Worm (Caenorhabditis elegans) whole organism, dauer: ENCODE data around the gene cwn-2.

Source experiments
- unc-62 ChIP-seq: sonication (generic microtip); optimal IDR thresholded peaks from 2 replicates; lab custom pipeline; 2017; ENCODE audit warnings: missing biosample characterization, missing genetic modification reagents, missing genetic modification characterization

Gene cwn-2

DNA sequence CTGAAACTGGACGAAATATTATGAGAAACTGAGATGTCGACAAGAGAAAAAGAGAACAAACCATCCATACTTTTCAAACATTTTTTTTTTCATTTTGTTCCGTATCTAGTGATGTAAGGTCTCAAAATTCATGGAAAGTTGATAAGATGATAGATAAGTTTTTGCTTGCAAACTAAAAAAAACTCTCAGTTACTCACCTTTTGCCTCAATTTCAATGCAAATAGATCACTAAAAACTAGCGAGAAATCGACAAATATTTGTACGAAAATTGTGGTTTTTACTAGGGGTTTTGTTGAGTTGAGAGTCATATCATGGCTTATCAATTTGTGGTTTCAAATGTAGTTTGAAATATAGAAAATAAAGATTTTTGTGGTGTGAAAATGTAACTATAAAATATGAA lies 6.8 kb upstream of the cwn-2 start:
- TF ChIP-seq unc-62 (GFP tag; lab: Kevin White, UChicago) = no peak

DNA sequence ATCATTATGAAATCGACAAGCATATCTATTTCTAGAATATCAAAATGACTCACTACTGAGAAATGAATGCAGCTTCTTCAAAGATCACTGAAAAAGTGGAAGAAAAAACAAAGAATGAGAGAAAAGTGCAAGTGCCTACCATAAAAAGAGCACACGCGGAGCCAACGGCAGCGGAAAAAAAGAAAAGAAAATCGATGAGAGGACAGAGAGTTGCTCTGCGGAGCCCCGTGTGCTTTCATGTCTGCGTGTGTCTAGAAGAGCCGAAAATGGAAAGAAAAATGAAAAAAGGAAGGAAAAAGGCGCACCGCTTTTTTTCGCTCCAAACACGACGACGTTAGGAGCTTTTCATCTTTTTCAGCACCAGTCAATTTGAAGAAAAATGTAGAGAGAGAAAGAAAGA lies 4.9 kb upstream of the cwn-2 start, which contains the start of gene ipla-7:
TSS of gene ipla-7 (minus strand) at position 122 of the 400 bp plus-strand sequence.
- TF ChIP-seq unc-62 (GFP tag; lab: Kevin White, UChicago) = no peak

DNA sequence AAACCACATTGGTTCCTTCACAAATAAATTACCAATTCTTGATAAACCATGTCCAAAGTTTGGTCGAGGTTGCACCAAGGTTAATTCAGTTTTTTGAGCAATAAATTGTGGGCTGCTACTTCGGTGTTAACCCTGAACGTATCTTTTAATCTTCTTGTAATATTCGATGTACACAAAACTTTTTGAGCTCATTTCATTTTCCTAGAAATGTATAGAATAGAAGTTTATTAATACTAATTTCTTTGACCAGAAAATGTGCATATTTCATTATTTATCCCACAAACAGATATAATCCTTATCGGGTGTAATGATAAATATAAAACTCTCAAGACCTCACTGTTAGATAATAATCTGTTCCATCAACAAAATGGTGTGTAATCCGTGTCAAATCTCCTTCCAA lies 3.7 kb upstream of the cwn-2 start:
- no peak for TF ChIP-seq unc-62 (GFP tag; lab: Kevin White, UChicago)

DNA sequence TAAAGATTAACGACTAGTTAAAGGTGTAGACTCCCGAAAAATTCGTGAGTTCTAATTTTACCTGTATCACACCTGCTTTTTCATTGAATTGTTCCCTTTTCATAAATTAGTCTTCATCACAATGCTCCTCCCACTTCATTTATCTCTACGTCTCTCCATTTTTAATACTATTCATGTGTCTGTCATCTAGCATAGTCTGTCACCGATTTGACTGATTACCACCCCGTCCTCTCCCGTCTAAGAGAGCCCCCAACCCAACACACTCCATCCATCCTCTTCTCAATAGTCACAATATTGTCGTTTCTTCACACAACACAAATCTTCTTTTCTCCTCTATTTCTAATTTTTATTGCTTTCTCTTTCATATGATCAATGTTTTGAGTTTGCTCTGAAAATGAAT lies 2.5 kb upstream of the cwn-2 start:
- no peak for TF ChIP-seq unc-62 (GFP tag; lab: Kevin White, UChicago)

DNA sequence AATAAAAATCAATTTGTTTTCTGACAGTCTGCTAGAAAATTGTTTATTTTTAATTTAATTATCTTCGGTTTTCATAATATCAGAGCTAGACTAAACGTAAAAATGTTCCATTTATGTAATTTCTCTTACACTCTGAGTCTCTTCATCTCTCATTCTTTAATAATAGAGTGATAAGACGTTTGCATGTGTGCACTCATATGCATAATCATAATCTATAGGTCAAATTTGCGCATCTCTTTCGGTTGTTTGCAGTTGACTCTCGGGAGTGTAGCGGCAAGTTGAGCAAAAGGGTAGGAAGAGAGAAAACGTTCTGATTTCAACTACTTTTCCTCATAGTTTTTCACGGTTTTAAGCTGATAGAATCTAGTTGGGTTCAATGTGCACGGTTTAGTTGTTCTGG lies 1.2 kb upstream of the cwn-2 start:
- TF ChIP-seq unc-62 (GFP tag; lab: Kevin White, UChicago) = no peak

DNA sequence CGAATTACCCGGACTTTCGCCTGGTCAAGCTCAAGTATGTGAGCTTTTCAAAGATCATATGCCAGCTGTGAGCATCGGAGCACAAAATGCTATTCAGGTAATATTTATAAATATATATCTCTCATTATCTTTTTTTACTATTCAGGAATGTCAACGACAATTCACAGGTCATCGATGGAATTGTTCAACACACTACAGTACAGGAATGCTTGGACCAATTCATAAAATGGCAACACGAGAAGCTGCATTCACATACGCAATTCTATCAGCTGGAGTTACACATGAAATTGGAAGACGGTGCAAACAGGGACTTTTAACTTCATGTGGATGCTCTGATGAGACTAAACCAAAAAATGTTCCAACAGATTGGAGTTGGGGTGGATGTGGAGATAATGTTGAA lies 650 bp downstream of the cwn-2 start:
- TF ChIP-seq unc-62 (GFP tag; lab: Kevin White, UChicago) = no peak

- TF ChIP-seq unc-62 (GFP tag; lab: Kevin White, UChicago) = no peak
These were observed 4.9 kb downstream of the cwn-2 start, which contains the start of gene W01B6.3 for ce11 chrIV:10072527-10072926. Gene W01B6.3 (minus strand): TSS chrIV:10072627.

ce11 chrIV:10075034-10075510 lies 7.5 kb downstream of the cwn-2 start, which contains the start of the genes ttbk-4 and W01B6.4:
Gene ttbk-4 (minus strand): TSS chrIV:10075134.
Gene W01B6.4 (plus strand): TSS chrIV:10075460.
- TF ChIP-seq unc-62 (GFP tag; lab: Kevin White, UChicago) = no peak

- no peak for TF ChIP-seq unc-62 (GFP tag; lab: Kevin White, UChicago)
These were observed 8.3 kb downstream of the cwn-2 start, which contains the start of gene W01B6.5 for ce11 chrIV:10075899-10076298. Gene W01B6.5 (plus strand): TSS chrIV:10076199.

DNA sequence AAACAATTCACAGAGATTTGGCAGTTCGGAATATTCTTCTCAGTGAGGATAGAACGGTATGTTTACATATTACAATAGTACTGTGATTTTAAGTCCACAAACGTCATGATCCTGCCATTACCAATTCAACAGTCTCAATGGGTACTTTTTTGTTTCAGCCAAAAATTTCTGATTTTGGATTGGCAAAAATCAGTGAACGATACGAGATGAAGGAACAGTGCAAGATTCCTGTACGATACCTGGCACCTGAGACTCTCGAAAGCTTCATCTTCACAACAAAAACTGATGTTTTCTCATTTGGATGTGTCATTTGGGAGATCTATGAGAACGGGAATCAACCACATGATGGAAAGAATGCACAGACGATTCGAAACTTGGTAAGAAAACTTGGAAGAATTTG lies 10.4 kb downstream of the cwn-2 start:
- TF ChIP-seq unc-62 (GFP tag; lab: Kevin White, UChicago) = no peak

- no peak for TF ChIP-seq unc-62 (GFP tag; lab: Kevin White, UChicago)
These were observed 13.2 kb downstream of the cwn-2 start, which contains the start of gene W01B6.6 for ce11 chrIV:10080816-10081215. Gene W01B6.6 (plus strand): TSS chrIV:10081116.

DNA sequence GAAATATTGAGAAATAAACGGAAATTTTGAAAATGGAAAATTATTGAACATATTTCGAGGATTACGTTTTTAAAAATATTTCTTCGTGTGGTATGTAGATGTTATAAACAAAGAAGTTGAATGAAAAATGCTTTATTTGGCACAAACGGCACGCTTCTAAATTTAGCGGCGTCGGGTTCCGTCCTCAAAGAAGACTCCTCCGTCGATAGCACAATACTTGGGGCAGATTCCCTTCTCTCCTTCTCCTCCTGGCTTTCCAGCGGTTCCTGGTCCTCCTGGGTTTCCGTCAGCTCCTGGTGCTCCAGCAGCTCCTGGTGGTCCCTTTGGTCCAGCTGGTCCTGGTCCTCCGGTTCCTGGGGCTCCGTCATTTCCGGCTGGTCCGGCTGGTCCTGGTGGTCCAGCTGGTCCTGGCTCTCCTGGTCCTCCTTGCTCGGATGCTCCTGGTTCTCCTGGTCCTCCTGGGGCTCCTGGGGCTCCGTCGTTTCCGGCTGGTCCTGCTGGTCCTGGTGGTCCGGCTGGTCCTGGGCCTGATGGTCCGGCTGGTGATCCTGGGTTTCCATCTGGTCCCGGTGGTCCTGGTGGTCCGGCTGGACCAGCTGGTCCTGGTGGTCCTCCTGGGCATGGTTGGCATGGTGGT lies 16.8 kb downstream of the cwn-2 start, which contains the start of gene W01B6.8:
TSS of gene W01B6.8 (minus strand) at position 51 of the 637 bp plus-strand sequence.
- TF ChIP-seq unc-62 (GFP tag; lab: Kevin White, UChicago) = no peak

DNA sequence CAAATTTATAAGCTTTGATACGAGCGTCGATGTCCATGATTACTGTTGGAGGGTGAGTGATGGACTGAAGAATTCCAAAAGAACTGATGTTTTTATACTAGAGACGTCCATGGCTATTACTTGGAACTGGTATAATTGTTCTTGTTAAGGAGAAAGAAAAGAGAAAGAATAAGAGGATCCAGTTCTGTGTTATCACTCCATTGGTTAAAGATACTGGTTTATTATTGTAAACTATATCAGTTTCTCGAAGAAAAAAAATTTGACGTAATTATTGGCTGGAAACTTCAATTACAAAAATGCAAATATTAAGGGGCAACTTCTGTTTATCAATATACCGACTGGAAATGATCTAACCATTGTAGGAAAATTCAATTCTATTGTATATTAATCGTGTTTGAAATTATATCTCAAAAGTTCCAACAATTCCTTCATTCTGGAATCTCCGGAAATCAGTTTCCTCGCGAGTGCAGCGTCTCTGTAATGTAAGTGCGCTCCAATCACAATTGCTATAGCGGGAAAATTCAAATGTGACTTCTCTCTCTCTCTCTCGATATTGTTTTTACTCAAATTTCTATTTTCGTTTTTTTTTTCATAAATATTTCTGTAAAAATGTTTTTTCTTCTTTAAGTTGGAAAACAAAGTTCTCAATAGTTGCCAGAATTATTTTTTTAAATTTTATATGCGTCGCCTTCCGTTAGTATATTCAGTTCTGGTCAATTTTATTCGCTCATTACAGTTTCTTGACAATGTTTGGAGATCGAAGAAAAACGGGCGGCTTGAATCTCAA lies 18.0 kb downstream of the cwn-2 start, which contains the start of the genes col-2 and ndc-80:
TSS of gene col-2 (minus strand) at position 51 of the 787 bp plus-strand sequence.
TSS of gene ndc-80 (plus strand) at position 737 of the 787 bp plus-strand sequence.
- TF ChIP-seq unc-62 (GFP tag; lab: Kevin White, UChicago) = no peak

DNA sequence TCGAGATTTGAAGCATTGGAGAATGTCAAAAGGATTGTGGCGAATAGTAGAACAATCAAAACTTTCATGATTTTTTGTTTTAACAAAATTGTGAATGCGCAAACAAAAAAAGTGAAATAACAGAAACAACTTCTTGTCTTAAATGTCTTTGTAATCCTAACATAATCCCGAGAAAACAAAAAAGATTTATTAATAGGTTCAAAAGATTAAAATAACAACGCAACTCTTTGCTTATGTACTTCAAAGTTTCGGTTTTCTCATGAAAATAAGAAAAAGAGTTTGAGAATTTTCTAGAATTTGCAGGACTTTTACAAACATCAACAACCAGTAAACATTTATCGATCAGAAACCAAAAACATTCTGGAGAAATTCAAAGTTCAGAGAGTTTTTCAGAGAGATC lies 22.2 kb downstream of the cwn-2 start, which contains the start of gene ttr-39:
TSS of gene ttr-39 (minus strand) at position 101 of the 400 bp plus-strand sequence.
- no peak for TF ChIP-seq unc-62 (GFP tag; lab: Kevin White, UChicago)

DNA sequence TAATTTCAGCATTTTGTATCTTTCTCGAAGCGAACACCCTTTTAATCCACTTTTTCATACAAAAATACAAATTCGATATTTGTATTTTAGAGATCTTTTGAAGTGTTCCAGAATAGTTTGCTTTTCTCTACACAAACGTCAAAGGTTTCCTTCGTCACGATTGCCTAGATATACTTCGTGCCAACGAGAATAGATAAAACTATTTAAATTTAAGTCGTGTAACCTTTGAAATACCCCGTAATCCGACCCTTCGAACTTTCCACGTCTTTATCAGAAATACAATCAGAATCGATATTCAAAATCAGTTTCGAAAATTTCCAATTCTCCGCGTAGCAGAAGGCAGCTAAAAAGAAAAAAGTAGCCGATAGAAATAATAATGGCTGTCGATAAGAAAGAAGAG lies 22.7 kb downstream of the cwn-2 start, which contains the start of gene ttbk-5:
TSS of gene ttbk-5 (plus strand) at position 301 of the 400 bp plus-strand sequence.
- no peak for TF ChIP-seq unc-62 (GFP tag; lab: Kevin White, UChicago)

DNA sequence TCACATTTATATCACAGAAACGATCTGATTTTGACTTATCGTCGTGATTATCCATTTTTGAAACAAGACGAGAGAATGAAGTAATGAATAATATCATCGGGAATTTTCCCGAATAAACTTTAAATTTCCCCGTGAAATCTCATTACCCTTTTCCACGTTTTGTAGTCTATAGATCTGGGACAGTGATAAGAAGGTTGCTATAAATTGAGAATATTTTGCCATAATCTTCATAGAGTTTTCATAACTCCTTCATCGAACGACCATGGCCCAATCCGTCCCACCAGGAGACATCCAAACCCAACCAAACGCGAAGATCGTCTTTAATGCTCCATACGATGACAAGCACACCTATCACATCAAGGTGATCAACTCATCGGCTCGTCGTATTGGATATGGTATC lies 27.6 kb downstream of the cwn-2 start, which contains the start of the genes C04G2.5 and msp-36:
TSS of gene C04G2.5 (minus strand) at position 101 of the 400 bp plus-strand sequence.
TSS of gene msp-36 (plus strand) at position 263 of the 400 bp plus-strand sequence.
- no peak for TF ChIP-seq unc-62 (GFP tag; lab: Kevin White, UChicago)
